Worm (Caenorhabditis elegans) whole organism, L4/young adult: ENCODE measurements around the gene W04E12.2.

Source experiments
- W03F9.2 ChIP-seq: fragments of 150-350 bp; optimal IDR thresholded peaks from 2 replicates; lab custom pipeline; 2014; ENCODE audit warnings: missing biosample characterization, missing genetic modification characterization
- dao-5 ChIP-seq: sonication (generic microtip); optimal IDR thresholded peaks from 2 replicates; lab custom pipeline; 2016; ENCODE audit warnings: missing genotype, missing genetic modification characterization, moderate library complexity, missing compliant biosample characterization
- him-1 ChIP-seq: sonication (generic microtip); optimal IDR thresholded peaks from 2 replicates; lab custom pipeline; 2016; ENCODE audit warnings: missing genotype, missing genetic modification reagents, missing genetic modification characterization, missing compliant biosample characterization

W04E12.2 gene

DNA sequence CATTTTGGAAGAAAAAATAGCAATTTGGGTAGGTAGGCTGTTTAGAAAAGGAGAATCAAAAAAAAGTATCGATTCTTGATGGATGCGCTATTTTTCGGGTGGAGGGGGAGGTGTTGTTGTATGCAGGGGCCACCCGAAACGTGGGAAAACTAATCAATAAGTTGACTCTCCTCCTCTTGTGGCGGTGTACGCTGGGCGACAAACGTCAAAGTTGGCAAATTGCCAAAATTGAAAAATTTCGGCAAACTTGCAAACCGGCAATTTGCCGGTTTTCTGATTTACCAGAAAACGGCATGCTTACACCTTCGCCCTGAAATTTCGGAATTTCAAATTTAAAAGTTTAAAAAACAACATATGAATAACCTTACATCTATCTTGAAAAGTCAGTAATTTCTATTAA is at the start of gene W04E12.2:
W04E12.2 (minus strand) TSS at position 101 of the 400 bp plus-strand sequence.
- TF ChIP-seq W03F9.2 (tag; lab: Kevin White, UChicago) (no peak), him-1 (tag; lab: Kevin White, UChicago) (no peak), dao-5 (tag; lab: Kevin White, UChicago) (no peak)

ce11 chrV:19790248-19790647 is 49.3 kb upstream of the W04E12.2 start:
- TF ChIP-seq him-1 (tag; lab: Kevin White, UChicago) (no peak), W03F9.2 (tag; lab: Kevin White, UChicago) (no peak), dao-5 (tag; lab: Kevin White, UChicago) (no peak)

- TF ChIP-seq W03F9.2 (tag; lab: Kevin White, UChicago) (no peak), dao-5 (tag; lab: Kevin White, UChicago) (no peak), him-1 (tag; lab: Kevin White, UChicago) (no peak)
Observed at ce11 chrV:19788360-19788759, 47.4 kb upstream of the W04E12.2 start, which contains the start of gene clec-258. TSS of gene clec-258 (plus strand) at chrV:19788440.

DNA sequence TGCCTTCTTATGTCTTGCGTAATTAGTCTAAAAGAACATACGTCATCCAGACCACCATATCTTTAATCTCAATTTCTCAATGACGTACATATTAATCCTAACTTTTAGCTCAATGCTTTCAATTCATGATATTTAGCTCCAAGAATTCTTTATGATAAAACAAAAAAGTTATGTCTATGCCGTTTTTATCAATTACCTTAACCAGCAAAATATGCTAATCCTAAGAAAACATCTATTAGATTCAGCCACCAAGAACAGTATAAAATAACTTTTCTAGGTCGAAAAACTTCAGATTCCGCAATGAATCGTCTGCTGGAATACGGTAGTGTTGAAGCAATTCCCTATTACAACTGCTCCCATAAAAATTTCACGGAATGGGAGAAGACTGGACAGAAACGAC is 42.9 kb upstream of the W04E12.2 start, which contains the start of gene srt-45:
srt-45 (plus strand) TSS at position 301 of the 400 bp plus-strand sequence.
- no peak for TF ChIP-seq W03F9.2 (tag; lab: Kevin White, UChicago)

ce11 chrV:19779220-19779619 is 38.3 kb upstream of the W04E12.2 start:
- TF ChIP-seq him-1 (tag; lab: Kevin White, UChicago) (no peak), dao-5 (tag; lab: Kevin White, UChicago) (no peak), W03F9.2 (tag; lab: Kevin White, UChicago) (no peak)

- no peak for TF ChIP-seq him-1 (tag; lab: Kevin White, UChicago)
- TF ChIP-seq dao-5 (tag; lab: Kevin White, UChicago) = no peak
- no peak for TF ChIP-seq W03F9.2 (tag; lab: Kevin White, UChicago)
Observed at ce11 chrV:19778608-19779007, 37.7 kb upstream of the W04E12.2 start, which contains the start of gene fbxa-194. TSS of gene fbxa-194 (minus strand) at chrV:19778708.

ce11 chrV:19777227-19777626 is 36.3 kb upstream of the W04E12.2 start, which contains the start of gene fbxa-118:
TSS of gene fbxa-118 (minus strand) at chrV:19777327.
- TF ChIP-seq dao-5 (tag; lab: Kevin White, UChicago) = no peak
- no peak for TF ChIP-seq W03F9.2 (tag; lab: Kevin White, UChicago)
- no peak for TF ChIP-seq him-1 (tag; lab: Kevin White, UChicago)

- TF ChIP-seq W03F9.2 (tag; lab: Kevin White, UChicago) (no peak), dao-5 (tag; lab: Kevin White, UChicago) (no peak), him-1 (tag; lab: Kevin White, UChicago) (no peak)
Observed at ce11 chrV:19771660-19772059, 30.7 kb upstream of the W04E12.2 start, which contains the start of gene M162.15. TSS of gene M162.15 (minus strand) at chrV:19771760.

DNA sequence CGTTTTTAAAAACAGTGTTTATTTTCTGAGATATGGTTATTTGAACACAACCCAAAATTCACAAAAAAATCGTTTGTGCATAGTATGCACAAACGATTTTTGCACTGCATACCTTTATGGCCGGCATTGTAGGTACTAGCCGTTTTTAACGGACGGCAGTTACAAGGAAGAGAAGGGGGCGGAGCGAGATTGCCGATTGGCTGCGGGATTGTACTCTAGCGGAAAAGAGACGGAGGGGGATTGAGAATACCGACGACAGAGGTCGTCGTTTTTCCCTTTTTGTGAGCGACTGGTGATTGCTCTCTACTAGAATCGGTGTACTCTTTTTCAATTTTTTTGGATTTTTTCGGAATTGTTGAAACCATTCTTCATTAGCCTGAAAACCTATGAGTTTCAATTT is 26.8 kb upstream of the W04E12.2 start:
- TF ChIP-seq W03F9.2 (tag; lab: Kevin White, UChicago) (no peak), him-1 (tag; lab: Kevin White, UChicago) (no peak), dao-5 (tag; lab: Kevin White, UChicago) (no peak)

ce11 chrV:19760751-19761150 is 19.8 kb upstream of the W04E12.2 start, which contains the start of gene M162.5:
TSS of gene M162.5 (plus strand) at chrV:19761051.
- TF ChIP-seq dao-5 (tag; lab: Kevin White, UChicago) (no peak), him-1 (tag; lab: Kevin White, UChicago) (no peak), W03F9.2 (tag; lab: Kevin White, UChicago) (no peak)

- TF ChIP-seq dao-5 (tag; lab: Kevin White, UChicago) (no peak), him-1 (tag; lab: Kevin White, UChicago) (no peak), W03F9.2 (tag; lab: Kevin White, UChicago) (no peak)
Observed at ce11 chrV:19759282-19759681, 18.3 kb upstream of the W04E12.2 start.

DNA sequence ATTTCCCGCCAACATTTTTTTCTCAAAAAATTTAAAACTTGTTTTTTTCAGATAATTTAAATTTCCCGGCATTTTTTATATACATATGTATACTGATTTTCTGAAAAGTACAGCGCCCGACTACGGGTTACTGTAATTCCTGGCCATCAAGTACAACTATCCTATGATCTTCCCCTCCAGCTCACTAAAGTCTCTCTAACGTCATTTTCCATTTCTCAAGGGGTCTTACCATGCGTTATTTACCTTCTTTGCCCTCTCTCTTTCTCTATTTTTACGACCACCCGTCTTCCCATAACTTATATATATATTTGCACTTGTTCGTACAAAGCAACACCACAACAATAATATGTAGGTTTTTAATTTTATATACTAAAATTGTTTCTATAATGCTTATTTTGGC is 15.3 kb upstream of the W04E12.2 start, which contains the start of gene W04E12.9:
W04E12.9 (plus strand) TSS at position 301 of the 400 bp plus-strand sequence.
- no peak for TF ChIP-seq him-1 (tag; lab: Kevin White, UChicago)
- TF ChIP-seq dao-5 (tag; lab: Kevin White, UChicago) = no peak
- no peak for TF ChIP-seq W03F9.2 (tag; lab: Kevin White, UChicago)

DNA sequence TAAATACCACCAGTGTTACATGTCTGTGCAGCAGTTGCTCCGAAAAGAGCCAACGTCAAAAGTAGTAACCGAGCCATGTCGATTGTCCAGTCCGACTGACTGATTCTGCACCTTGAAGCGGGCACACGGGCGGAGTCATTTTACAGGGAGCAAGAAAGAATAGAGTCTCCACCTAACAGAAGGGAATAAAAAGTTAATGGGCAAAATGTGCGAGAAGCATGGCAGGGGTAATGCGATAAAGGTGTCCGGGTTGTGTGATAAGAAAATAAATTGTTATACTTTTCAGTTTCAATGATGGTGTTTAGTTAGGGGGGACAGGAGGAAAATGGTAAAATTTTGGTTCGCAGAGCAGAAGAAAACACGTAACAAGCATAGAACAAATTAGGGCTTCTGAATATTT is 14.3 kb upstream of the W04E12.2 start, which contains the start of gene clec-50:
clec-50 (minus strand) TSS at position 109 of the 400 bp plus-strand sequence.
- no peak for TF ChIP-seq W03F9.2 (tag; lab: Kevin White, UChicago)
- TF ChIP-seq dao-5 (tag; lab: Kevin White, UChicago) = no peak
- no peak for TF ChIP-seq him-1 (tag; lab: Kevin White, UChicago)

ce11 chrV:19754331-19754730 is 13.4 kb upstream of the W04E12.2 start:
- TF ChIP-seq him-1 (tag; lab: Kevin White, UChicago) (no peak), W03F9.2 (tag; lab: Kevin White, UChicago) (no peak), dao-5 (tag; lab: Kevin White, UChicago) (no peak)
